Worm (Caenorhabditis elegans) whole organism, L1 larva: ENCODE data around the gene D1044.4.

Experiments used
- C04F5.9 ChIP-seq: sonication (generic microtip); optimal IDR thresholded peaks from 2 replicates; lab custom pipeline; 2016; ENCODE audit warnings: missing genetic modification characterization, missing compliant biosample characterization
- C16A3.4 ChIP-seq: fragments of 150-350 bp; optimal IDR thresholded peaks from 2 replicates; lab custom pipeline; 2014; ENCODE audit warnings: missing biosample characterization, missing genetic modification characterization
- F16B12.6 ChIP-seq: fragments of 150-350 bp; optimal IDR thresholded peaks from 2 replicates; lab custom pipeline; 2014; ENCODE audit warnings: missing biosample characterization, missing genetic modification characterization
- alr-1 ChIP-seq: fragments of 200-800 bp; sonication (Bioruptor generic); optimal IDR thresholded peaks from 2 replicates; lab custom pipeline; 2018; ENCODE audit warnings: borderline replicate concordance, mild to moderate bottlenecking, missing genetic modification characterization, missing compliant biosample characterization
- aly-2 ChIP-seq: fragments of 150-350 bp; optimal IDR thresholded peaks from 2 replicates; lab custom pipeline; 2014; ENCODE audit warnings: missing biosample characterization, missing genetic modification characterization
- ceh-63 ChIP-seq: fragments of 200-800 bp; sonication (Bioruptor generic); optimal IDR thresholded peaks from 2 replicates; lab custom pipeline; 2018; ENCODE audit warnings: mild to moderate bottlenecking, missing genetic modification characterization, missing compliant biosample characterization
- ceh-8 ChIP-seq: fragments of 200-800 bp; sonication (Bioruptor generic); optimal IDR thresholded peaks from 2 replicates; lab custom pipeline; 2018; ENCODE audit warnings: mild to moderate bottlenecking, missing genetic modification characterization, moderate library complexity, missing compliant biosample characterization
- ceh-82 ChIP-seq, 3 experiments: fragments of 150-350 bp in 1 of 3; sonication (generic microtip) in 2 of 3; optimal IDR thresholded peaks; 2 replicates each; lab custom pipeline; 2014 to 2017; ENCODE audit warnings: missing biosample characterization in 3 of 3, missing genetic modification characterization in 3 of 3
- dsc-1 ChIP-seq: sonication (generic microtip); optimal IDR thresholded peaks from 2 replicates; lab custom pipeline; 2016; ENCODE audit warnings: mild to moderate bottlenecking, missing genetic modification characterization, missing compliant biosample characterization
- efl-3 ChIP-seq: fragments of 200-800 bp; sonication (Bioruptor generic); optimal IDR thresholded peaks from 2 replicates; lab custom pipeline; 2018; ENCODE audit warnings: mild to moderate bottlenecking, missing genetic modification characterization, missing compliant biosample characterization
- egl-13 ChIP-seq: sonication (generic microtip); optimal IDR thresholded peaks from 2 replicates; lab custom pipeline; 2016; ENCODE audit warnings: missing genotype, missing genetic modification reagents, missing genetic modification characterization, missing compliant biosample characterization
- elt-2 ChIP-seq: sonication (generic microtip); optimal IDR thresholded peaks from 2 replicates; lab custom pipeline; 2016; ENCODE audit warnings: missing genetic modification characterization, mild to moderate bottlenecking, inconsistent platforms, missing compliant biosample characterization, missing genetic modification reagents
- elt-3 ChIP-seq, 6 experiments: fragments of 150-350 bp in 1 of 6; sonication (generic microtip); optimal IDR thresholded peaks; 2 replicates each; lab custom pipeline; 2017 to 2018; ENCODE audit warnings: missing biosample characterization in 6 of 6, missing genetic modification characterization in 6 of 6, inconsistent platforms in 1 of 6
- fkh-4 ChIP-seq: sonication (generic microtip); optimal IDR thresholded peaks from 2 replicates; lab custom pipeline; 2016; ENCODE audit warnings: missing compliant biosample characterization, missing genetic modification characterization, borderline replicate concordance
- fkh-8 ChIP-seq: sonication (generic microtip); optimal IDR thresholded peaks from 2 replicates; lab custom pipeline; 2016; ENCODE audit warnings: mild to moderate bottlenecking, missing genetic modification characterization, missing compliant biosample characterization
- grh-1 ChIP-seq: fragments of 200-800 bp; sonication (Bioruptor generic); IDR thresholded peaks from 2 replicates; pipeline ENCODE4 v1.3.6; 2022; ENCODE audit warnings: missing genetic modification reagents, missing genetic modification characterization, missing compliant biosample characterization
- hlh-17 ChIP-seq: fragments of 200-800 bp; sonication (Bioruptor generic); optimal IDR thresholded peaks from 2 replicates; lab custom pipeline; 2018; ENCODE audit warnings: missing genetic modification characterization, mild to moderate bottlenecking, missing compliant biosample characterization, moderate library complexity, borderline replicate concordance
- hlh-4 ChIP-seq: sonication (generic microtip); optimal IDR thresholded peaks from 2 replicates; lab custom pipeline; 2016; ENCODE audit warnings: mild to moderate bottlenecking, missing genetic modification characterization, missing compliant biosample characterization
- hpl-2 ChIP-seq: fragments of 150-350 bp; optimal IDR thresholded peaks from 2 replicates; lab custom pipeline; 2014; ENCODE audit warnings: missing biosample characterization, missing genetic modification reagents, missing genetic modification characterization
- jun-1 ChIP-seq: fragments of 150-350 bp; optimal IDR thresholded peaks from 2 replicates; lab custom pipeline; 2014; ENCODE audit warnings: missing biosample characterization, missing genetic modification reagents, missing genetic modification characterization
- lin-14 ChIP-seq: fragments of 200-800 bp; sonication (Bioruptor generic); optimal IDR thresholded peaks from 2 replicates; lab custom pipeline; 2018; ENCODE audit warnings: mild to moderate bottlenecking, missing genetic modification characterization, moderate library complexity, missing compliant biosample characterization
- lin-15B ChIP-seq: fragments of 150-350 bp; sonication (generic microtip); optimal IDR thresholded peaks from 3 replicates; lab custom pipeline; 2014; ENCODE audit warnings: missing biosample characterization, missing genetic modification characterization
- lin-35 ChIP-seq, 2 experiments: fragments of 150-350 bp; optimal IDR thresholded peaks; 2 replicates each; lab custom pipeline; 2014; ENCODE audit warnings: missing biosample characterization in 2 of 2, missing genetic modification characterization in 2 of 2, missing genetic modification reagents in 2 of 2
- lin-39 ChIP-seq: fragments of 150-350 bp; optimal IDR thresholded peaks from 2 replicates; lab custom pipeline; 2014; ENCODE audit warnings: missing biosample characterization, missing genetic modification reagents, missing genetic modification characterization
- lir-3 ChIP-seq: sonication (generic microtip); optimal IDR thresholded peaks from 2 replicates; lab custom pipeline; 2016; ENCODE audit warnings: mild to moderate bottlenecking, missing genetic modification characterization, moderate library complexity, missing compliant biosample characterization; ENCODE audit not compliant: poor library complexity
- lsy-2 ChIP-seq, 2 experiments: fragments of 150-350 bp; optimal IDR thresholded peaks; 2 replicates each; lab custom pipeline; 2014; ENCODE audit warnings: missing biosample characterization in 2 of 2, missing genetic modification characterization in 2 of 2
- mdl-1 ChIP-seq, 2 experiments: fragments of 150-350 bp; optimal IDR thresholded peaks; 2 replicates each; lab custom pipeline; 2014 to 2017; ENCODE audit warnings: missing biosample characterization in 2 of 2, missing genetic modification characterization in 2 of 2, inconsistent platforms in 1 of 2
- nhr-11 ChIP-seq: fragments of 150-350 bp; optimal IDR thresholded peaks from 2 replicates; lab custom pipeline; 2014; ENCODE audit warnings: missing biosample characterization, missing genetic modification characterization
- nhr-12 ChIP-seq: sonication (generic microtip); optimal IDR thresholded peaks from 2 replicates; lab custom pipeline; 2017; ENCODE audit warnings: missing biosample characterization, missing genetic modification characterization
- nhr-19 ChIP-seq: fragments of 200-800 bp; sonication (Bioruptor generic); conservative IDR thresholded peaks from 2 replicates; pipeline ENCODE4 v1.3.6; 2022; ENCODE audit warnings: missing genetic modification characterization, missing compliant biosample characterization
- nhr-20 ChIP-seq: sonication (generic microtip); optimal IDR thresholded peaks from 2 replicates; lab custom pipeline; 2016; ENCODE audit warnings: mild to moderate bottlenecking, missing genetic modification characterization, missing compliant biosample characterization
- nhr-237 ChIP-seq: fragments of 150-350 bp; optimal IDR thresholded peaks from 2 replicates; lab custom pipeline; 2014; ENCODE audit warnings: missing biosample characterization, missing genetic modification characterization
- nhr-47 ChIP-seq: sonication (generic microtip); optimal IDR thresholded peaks from 2 replicates; lab custom pipeline; 2016; ENCODE audit warnings: mild to moderate bottlenecking, missing genetic modification characterization, moderate library complexity, missing compliant biosample characterization
- nhr-71 ChIP-seq: sonication (generic microtip); optimal IDR thresholded peaks from 2 replicates; lab custom pipeline; 2016; ENCODE audit warnings: mild to moderate bottlenecking, missing genetic modification characterization, moderate library complexity, missing compliant biosample characterization
- nhr-76 ChIP-seq: sonication (generic microtip); optimal IDR thresholded peaks from 2 replicates; lab custom pipeline; 2017; ENCODE audit warnings: missing biosample characterization, missing genetic modification characterization
- nhr-85 ChIP-seq: sonication (generic microtip); peaks from one replicate; lab custom pipeline; 2016; ENCODE audit warnings: missing genetic modification characterization, inconsistent platforms, missing compliant biosample characterization
- nhr-90 ChIP-seq: sonication (generic microtip); optimal IDR thresholded peaks from 2 replicates; lab custom pipeline; 2016; ENCODE audit warnings: mild to moderate bottlenecking, missing genetic modification characterization, missing compliant biosample characterization; ENCODE audit not compliant: poor library complexity
- rnt-1 ChIP-seq: sonication (generic microtip); optimal IDR thresholded peaks from 2 replicates; lab custom pipeline; 2016; ENCODE audit warnings: mild to moderate bottlenecking, missing genetic modification characterization, moderate library complexity, missing compliant biosample characterization
- skn-1 ChIP-seq: fragments of 150-350 bp; optimal IDR thresholded peaks from 2 replicates; lab custom pipeline; 2014; ENCODE audit warnings: missing biosample characterization, missing genetic modification characterization
- snpc-4 ChIP-seq: fragments of 150-350 bp; optimal IDR thresholded peaks from 2 replicates; lab custom pipeline; 2014; ENCODE audit warnings: missing biosample characterization, missing genetic modification characterization
- snu-23 ChIP-seq: sonication (generic microtip); optimal IDR thresholded peaks from 2 replicates; lab custom pipeline; 2016; ENCODE audit warnings: missing genetic modification characterization, missing compliant biosample characterization
- sox-4 ChIP-seq: sonication (generic microtip); optimal IDR thresholded peaks from 2 replicates; lab custom pipeline; 2016; ENCODE audit warnings: missing genetic modification characterization, missing compliant biosample characterization
- sptf-1 ChIP-seq: fragments of 150-350 bp; optimal IDR thresholded peaks from 2 replicates; lab custom pipeline; 2014; ENCODE audit warnings: missing biosample characterization, missing genetic modification characterization
- sup-37 ChIP-seq: fragments of 200-800 bp; sonication (Bioruptor generic); optimal IDR thresholded peaks from 2 replicates; lab custom pipeline; 2018; ENCODE audit warnings: mild to moderate bottlenecking, missing genetic modification characterization, missing compliant biosample characterization
- tbx-2 ChIP-seq: sonication (generic microtip); optimal IDR thresholded peaks from 2 replicates; lab custom pipeline; 2016; ENCODE audit warnings: missing genetic modification characterization, missing compliant biosample characterization
- unc-130 ChIP-seq: fragments of 150-350 bp; optimal IDR thresholded peaks from 2 replicates; lab custom pipeline; 2017; ENCODE audit warnings: missing biosample characterization, missing genetic modification characterization, inconsistent platforms
- unc-30 ChIP-seq: sonication (generic microtip); optimal IDR thresholded peaks from 2 replicates; lab custom pipeline; 2017; ENCODE audit warnings: missing biosample characterization, missing genetic modification characterization
- unc-86 ChIP-seq: sonication (generic microtip); optimal IDR thresholded peaks from 2 replicates; lab custom pipeline; 2016; ENCODE audit warnings: missing genetic modification characterization, missing compliant biosample characterization
- vab-15 ChIP-seq: sonication (generic microtip); optimal IDR thresholded peaks from 2 replicates; lab custom pipeline; 2017; ENCODE audit warnings: missing genotype, mild to moderate bottlenecking, missing genetic modification characterization, missing compliant biosample characterization
- xbp-1 ChIP-seq: sonication (generic microtip); optimal IDR thresholded peaks from 2 replicates; lab custom pipeline; 2016; ENCODE audit warnings: missing genetic modification characterization, missing compliant biosample characterization
- zip-4 ChIP-seq: fragments of 200-800 bp; sonication (Bioruptor generic); optimal IDR thresholded peaks from 2 replicates; lab custom pipeline; 2018; ENCODE audit warnings: mild to moderate bottlenecking, missing genetic modification characterization, moderate library complexity, missing compliant biosample characterization

The D1044.4 gene

ce11 chrIII:5554884-5555500, 33.2 kb upstream of the D1044.4 start, which contains the start of the genes nmad-1 and hach-1:
nmad-1 (minus strand) TSS chrIII:5554934.
hach-1 (plus strand) TSS chrIII:5555450.
- TF ChIP-seq fkh-8: peak; percentile 23
- peak; percentile 68 for TF ChIP-seq unc-86
- peak; percentile 44 to 64 for TF ChIP-seq lin-35 (GFP tag; optimal IDR thresholded peaks at IDR 0.05; lab: Kevin White, UChicago)
- no peak for TF ChIP-seq jun-1 (tag; lab: Kevin White, UChicago)
- TF ChIP-seq efl-3: no peak
- TF ChIP-seq ceh-63 (GFP tag; lab: Kevin White, UChicago): no peak
- peak; percentile 85 for TF ChIP-seq nhr-19 (GFP tag; lab: Robert Waterston, UW)
- TF ChIP-seq lin-14: peak; percentile 81
- TF ChIP-seq F16B12.6 (tag; lab: Kevin White, UChicago): peak; percentile 24
- TF ChIP-seq ceh-82 (tag; optimal IDR thresholded peaks at IDR 0.05; lab: Kevin White, UChicago): peak; percentile 42 to 81 (median 63)
- TF ChIP-seq nhr-90: peak; percentile 78
- TF ChIP-seq C04F5.9: peak; percentile 27
- TF ChIP-seq nhr-11 (tag; lab: Kevin White, UChicago): no peak
- peak; percentile 69 for TF ChIP-seq lin-39 (tag; lab: Kevin White, UChicago)
- TF ChIP-seq sox-4 (tag; lab: Kevin White, UChicago): peak; percentile 59
- no peak for TF ChIP-seq aly-2 (tag; lab: Kevin White, UChicago)
- peak; percentile 72 for TF ChIP-seq unc-130 (tag; lab: Kevin White, UChicago)
- TF ChIP-seq xbp-1 (tag; lab: Kevin White, UChicago): peak; percentile 82
- no peak for TF ChIP-seq nhr-76 (tag; lab: Kevin White, UChicago)
- TF ChIP-seq nhr-20 (tag; lab: Kevin White, UChicago): peak; percentile 90
- peak; percentile 89 for TF ChIP-seq nhr-85
- no peak for TF ChIP-seq hpl-2
- TF ChIP-seq mdl-1 (tag; optimal IDR thresholded peaks at IDR 0.05; lab: Kevin White, UChicago): peak in 1 of 2 experiments; percentile 43
- TF ChIP-seq snu-23 (GFP tag; lab: Kevin White, UChicago): peak; percentile 89
- TF ChIP-seq hlh-4: no peak
- TF ChIP-seq alr-1: no peak
- TF ChIP-seq elt-3 (tag; optimal IDR thresholded peaks at IDR 0.05; lab: Kevin White, UChicago): peak in 1 of 6 experiments; percentile 61
- TF ChIP-seq vab-15: peak; percentile 7
- TF ChIP-seq ceh-8 (GFP tag; lab: Kevin White, UChicago): peak; percentile 74
- peak; percentile 17 for TF ChIP-seq fkh-4
- no peak for TF ChIP-seq nhr-237 (tag; lab: Kevin White, UChicago)
- no peak for TF ChIP-seq nhr-12 (tag; lab: Kevin White, UChicago)
- peak; percentile 80 for TF ChIP-seq nhr-47 (tag; lab: Kevin White, UChicago)
- peak; percentile 90 for TF ChIP-seq dsc-1 (tag; lab: Kevin White, UChicago)
- no peak for TF ChIP-seq hlh-17 (GFP tag; lab: Kevin White, UChicago)
- TF ChIP-seq grh-1: peak; percentile 52; the same call in 1 of the 2 replicates
- peak; percentile 75 for TF ChIP-seq snpc-4 (tag; lab: Kevin White, UChicago)
- TF ChIP-seq sptf-1 (tag; lab: Kevin White, UChicago): no peak
- peak; percentile 58 for TF ChIP-seq zip-4
- peak; percentile 77 for TF ChIP-seq C16A3.4 (tag; lab: Kevin White, UChicago)
- peak; percentile 52 for TF ChIP-seq skn-1 (tag; lab: Kevin White, UChicago)
- peak; percentile 72 for TF ChIP-seq tbx-2 (tag; lab: Kevin White, UChicago)
- TF ChIP-seq lsy-2 (tag; optimal IDR thresholded peaks at IDR 0.05; lab: Kevin White, UChicago): peak; percentile 69 to 73
- TF ChIP-seq nhr-71 (tag; lab: Kevin White, UChicago): peak; percentile 87
- TF ChIP-seq lin-15B (tag; lab: Kevin White, UChicago): peak; percentile 32
- TF ChIP-seq rnt-1 (tag; lab: Kevin White, UChicago): peak; percentile 83
- peak; percentile 70 for TF ChIP-seq egl-13 (tag; lab: Kevin White, UChicago)
- TF ChIP-seq lir-3 (tag; lab: Kevin White, UChicago): peak; percentile 67
- peak; percentile 64 for TF ChIP-seq elt-2 (tag; lab: Kevin White, UChicago)
- no peak for TF ChIP-seq sup-37 (GFP tag; lab: Kevin White, UChicago)
- TF ChIP-seq unc-30: no peak
